Worm (Caenorhabditis elegans) whole organism, young adult: ENCODE data around the gene C16A3.6.

Experiments
- B0035.1 ChIP-seq: sonication (generic microtip); optimal IDR thresholded peaks from 2 replicates; lab custom pipeline; 2016; ENCODE audit warnings: missing genetic modification characterization, mild to moderate bottlenecking, missing compliant biosample characterization, missing genotype, missing genetic modification reagents
- B0336.3 ChIP-seq: fragments of 200-800 bp; sonication (Bioruptor generic); IDR thresholded peaks from 2 replicates; pipeline ENCODE4 v1.3.6; 2022; ENCODE audit warnings: missing genetic modification characterization, missing compliant biosample characterization
- C17E4.6 ChIP-seq: fragments of 200-800 bp; sonication (Bioruptor generic); IDR thresholded peaks from 2 replicates; pipeline ENCODE4 v1.3.6; 2022; ENCODE audit warnings: missing genetic modification reagents, missing genetic modification characterization, missing compliant biosample characterization
- F39B2.1 ChIP-seq: fragments of 200-800 bp; sonication (Bioruptor generic); IDR thresholded peaks from 2 replicates; pipeline ENCODE4 v1.3.6; 2022; ENCODE audit warnings: missing genetic modification reagents, missing genetic modification characterization, missing compliant biosample characterization
- F49E8.2 ChIP-seq: sonication (generic microtip); optimal IDR thresholded peaks from 3 replicates; lab custom pipeline; 2017; ENCODE audit warnings: missing genetic modification characterization, mild to moderate bottlenecking, missing compliant biosample characterization, antibody characterized with exemption, moderate library complexity; ENCODE audit not compliant: insufficient read depth
- F52B5.7 ChIP-seq: sonication (generic microtip); optimal IDR thresholded peaks from 2 replicates; lab custom pipeline; 2016; ENCODE audit warnings: mild to moderate bottlenecking, missing genetic modification characterization, missing compliant biosample characterization
- F57A8.1 ChIP-seq: fragments of 200-800 bp; sonication (Bioruptor generic); optimal IDR thresholded peaks from 2 replicates; lab custom pipeline; 2018; ENCODE audit warnings: mild to moderate bottlenecking, missing genetic modification characterization, moderate library complexity, missing compliant biosample characterization
- K12H6.12 ChIP-seq: fragments of 200-800 bp; sonication (Bioruptor generic); optimal IDR thresholded peaks from 2 replicates; lab custom pipeline; 2018; ENCODE audit warnings: mild to moderate bottlenecking, missing genetic modification characterization, missing compliant biosample characterization
- T07F8.4 ChIP-seq: sonication (generic microtip); optimal IDR thresholded peaks from 2 replicates; lab custom pipeline; 2016; ENCODE audit warnings: mild to moderate bottlenecking, missing genetic modification characterization, moderate library complexity, missing compliant biosample characterization
- Y53F4B.3 ChIP-seq: fragments of 200-800 bp; sonication (Bioruptor generic); IDR thresholded peaks from 2 replicates; pipeline ENCODE4 v1.3.6; 2022; ENCODE audit warnings: missing genetic modification reagents, missing genetic modification characterization, missing compliant biosample characterization
- ZK185.1 ChIP-seq: sonication (generic microtip); optimal IDR thresholded peaks from 2 replicates; lab custom pipeline; 2016; ENCODE audit warnings: mild to moderate bottlenecking, missing genetic modification characterization, missing compliant biosample characterization; ENCODE audit not compliant: poor library complexity, severe bottlenecking
- aptf-2 ChIP-seq: fragments of 200-800 bp; sonication (Bioruptor generic); conservative IDR thresholded peaks from 2 replicates; pipeline ENCODE4 v1.3.6; 2022; ENCODE audit warnings: missing genetic modification reagents, missing genetic modification characterization, missing compliant biosample characterization
- atf-7 ChIP-seq: sonication (generic microtip); optimal IDR thresholded peaks from 2 replicates; lab custom pipeline; 2017; ENCODE audit warnings: mild to moderate bottlenecking, missing genetic modification characterization, missing compliant biosample characterization
- athp-1 ChIP-seq: sonication (generic microtip); optimal IDR thresholded peaks from 2 replicates; lab custom pipeline; 2017; ENCODE audit warnings: mild to moderate bottlenecking, missing genetic modification characterization, missing compliant biosample characterization
- attf-5 ChIP-seq: fragments of 200-800 bp; sonication (Bioruptor generic); optimal IDR thresholded peaks from 2 replicates; lab custom pipeline; 2018; ENCODE audit warnings: mild to moderate bottlenecking, missing genetic modification characterization, missing compliant biosample characterization
- cebp-2 ChIP-seq: fragments of 200-800 bp; sonication (Bioruptor generic); IDR thresholded peaks from 2 replicates; pipeline ENCODE4 v1.3.6; 2022; ENCODE audit warnings: missing genetic modification characterization, missing compliant biosample characterization
- ceh-27 ChIP-seq: fragments of 200-800 bp; sonication (Bioruptor generic); optimal IDR thresholded peaks from 2 replicates; lab custom pipeline; 2018; ENCODE audit warnings: mild to moderate bottlenecking, missing genetic modification characterization, moderate library complexity, missing compliant biosample characterization
- ceh-40 ChIP-seq: fragments of 200-800 bp; sonication (Bioruptor generic); IDR thresholded peaks from 2 replicates; pipeline ENCODE4 v1.3.6; 2022; ENCODE audit warnings: missing genetic modification characterization, missing compliant biosample characterization
- ceh-58 ChIP-seq: fragments of 200-800 bp; sonication (Bioruptor generic); IDR thresholded peaks from 2 replicates; pipeline ENCODE4 v1.3.6; 2022; ENCODE audit warnings: missing genetic modification characterization, missing compliant biosample characterization
- ceh-79 ChIP-seq: sonication (generic microtip); optimal IDR thresholded peaks from 2 replicates; lab custom pipeline; 2017; ENCODE audit warnings: mild to moderate bottlenecking, missing genetic modification characterization, missing compliant biosample characterization
- ceh-91 ChIP-seq: fragments of 200-800 bp; sonication (Bioruptor generic); IDR thresholded peaks from 2 replicates; pipeline ENCODE4 v1.3.6; 2022; ENCODE audit warnings: missing genetic modification reagents, missing genetic modification characterization, missing compliant biosample characterization
- die-1 ChIP-seq: sonication (generic microtip); optimal IDR thresholded peaks from 2 replicates; lab custom pipeline; 2016; ENCODE audit warnings: missing genotype, mild to moderate bottlenecking, missing genetic modification characterization, missing compliant biosample characterization
- efl-1 ChIP-seq: fragments of 150-350 bp; optimal IDR thresholded peaks from 2 replicates; lab custom pipeline; 2014; ENCODE audit warnings: missing biosample characterization, missing genetic modification reagents, missing genetic modification characterization
- egrh-3 ChIP-seq: fragments of 200-800 bp; sonication (Bioruptor generic); IDR thresholded peaks from 2 replicates; pipeline ENCODE4 v1.3.6; 2022; ENCODE audit warnings: missing genetic modification reagents, missing genetic modification characterization, missing compliant biosample characterization
- fkh-3 ChIP-seq: sonication (generic microtip); optimal IDR thresholded peaks from 2 replicates; lab custom pipeline; 2016; ENCODE audit warnings: mild to moderate bottlenecking, missing genetic modification characterization, missing compliant biosample characterization
- gei-17 ChIP-seq: fragments of 200-800 bp; sonication (Bioruptor generic); optimal IDR thresholded peaks from 2 replicates; lab custom pipeline; 2018; ENCODE audit warnings: mild to moderate bottlenecking, missing genetic modification characterization, missing compliant biosample characterization
- him-1 ChIP-seq: sonication (generic microtip); optimal IDR thresholded peaks from 2 replicates; lab custom pipeline; 2016; ENCODE audit warnings: missing genotype, missing genetic modification reagents, missing genetic modification characterization, missing compliant biosample characterization
- hlh-12 ChIP-seq: sonication (generic microtip); optimal IDR thresholded peaks from 2 replicates; lab custom pipeline; 2016; ENCODE audit warnings: missing genetic modification characterization, missing compliant biosample characterization
- hsf-1 ChIP-seq: fragments of 200-800 bp; sonication (Bioruptor generic); IDR thresholded peaks from 2 replicates; pipeline ENCODE4 v1.3.6; 2022; ENCODE audit warnings: missing genetic modification reagents, missing genetic modification characterization, missing compliant biosample characterization
- let-607 ChIP-seq, 2 experiments: fragments of 200-800 bp in 1 of 2; sonication (Bioruptor generic) in 1 of 2; sonication (generic microtip) in 1 of 2; optimal IDR thresholded peaks; 2 replicates each; lab custom pipeline; 2016 to 2018; ENCODE audit warnings: mild to moderate bottlenecking in 2 of 2, missing compliant biosample characterization in 2 of 2, missing genetic modification characterization in 2 of 2, moderate library complexity in 2 of 2, missing genotype in 1 of 2
- lin-40 ChIP-seq: sonication (generic microtip); optimal IDR thresholded peaks from 2 replicates; lab custom pipeline; 2016; ENCODE audit warnings: missing genetic modification characterization, mild to moderate bottlenecking, missing compliant biosample characterization, missing genotype, missing genetic modification reagents
- madf-10 ChIP-seq: sonication (generic microtip); optimal IDR thresholded peaks from 2 replicates; lab custom pipeline; 2016; ENCODE audit warnings: mild to moderate bottlenecking, missing genetic modification characterization, missing compliant biosample characterization
- madf-3 ChIP-seq: fragments of 200-800 bp; sonication (Bioruptor generic); IDR thresholded peaks from 2 replicates; pipeline ENCODE4 v1.3.6; 2022; ENCODE audit warnings: missing genetic modification reagents, missing genetic modification characterization, missing compliant biosample characterization
- mel-28 ChIP-seq: sonication (generic microtip); optimal IDR thresholded peaks from 2 replicates; lab custom pipeline; 2016; ENCODE audit warnings: borderline replicate concordance, mild to moderate bottlenecking, missing genetic modification characterization, missing compliant biosample characterization
- nfyb-1 ChIP-seq: fragments of 200-800 bp; sonication (Bioruptor generic); IDR thresholded peaks from 2 replicates; pipeline ENCODE4 v1.3.6; 2022; ENCODE audit warnings: missing genetic modification reagents, missing genetic modification characterization, missing compliant biosample characterization
- nhr-179 ChIP-seq: sonication (generic microtip); optimal IDR thresholded peaks from 2 replicates; lab custom pipeline; 2016; ENCODE audit warnings: mild to moderate bottlenecking, missing genetic modification characterization, missing compliant biosample characterization
- nhr-27 ChIP-seq: fragments of 200-800 bp; sonication (Bioruptor generic); optimal IDR thresholded peaks from 2 replicates; lab custom pipeline; 2018; ENCODE audit warnings: mild to moderate bottlenecking, missing genetic modification characterization, moderate library complexity, missing compliant biosample characterization
- nhr-80 ChIP-seq: sonication (generic microtip); optimal IDR thresholded peaks from 2 replicates; lab custom pipeline; 2016; ENCODE audit warnings: missing genetic modification characterization, missing compliant biosample characterization
- nhr-90 ChIP-seq: sonication (generic microtip); optimal IDR thresholded peaks from 2 replicates; lab custom pipeline; 2016; ENCODE audit warnings: missing genotype, mild to moderate bottlenecking, missing genetic modification characterization, missing compliant biosample characterization
- pbrm-1 ChIP-seq: fragments of 200-800 bp; sonication (Bioruptor generic); IDR thresholded peaks from 2 replicates; pipeline ENCODE4 v1.3.6; 2022; ENCODE audit warnings: missing genetic modification reagents, missing genetic modification characterization, missing compliant biosample characterization
- sdz-38 ChIP-seq: sonication (generic microtip); optimal IDR thresholded peaks from 2 replicates; lab custom pipeline; 2016; ENCODE audit warnings: missing genotype, missing genetic modification characterization, missing compliant biosample characterization
- ztf-6 ChIP-seq: fragments of 200-800 bp; sonication (Bioruptor generic); IDR thresholded peaks from 2 replicates; pipeline ENCODE4 v1.3.6; 2022; ENCODE audit warnings: missing genetic modification reagents, missing genetic modification characterization, missing compliant biosample characterization

The C16A3.6 gene

ce11 chrIII:6406829-6407228 is 27.8 kb downstream of the C16A3.6 start, which contains the start of gene let-756:
Gene let-756 (plus strand): TSS chrIII:6407129.
- TF ChIP-seq hsf-1 (GFP tag; lab: Robert Waterston, UW) (no peak), T07F8.4 (tag; lab: Kevin White, UChicago) (no peak), nhr-27 (no peak), atf-7 (tag; lab: Kevin White, UChicago) (no peak), sdz-38 (tag; lab: Kevin White, UChicago) (no peak), ZK185.1 (tag; lab: Kevin White, UChicago) (no peak), madf-10 (tag; lab: Kevin White, UChicago) (no peak), ztf-6 (GFP tag; lab: Robert Waterston, UW) (no peak), aptf-2 (no peak), F57A8.1 (GFP tag; lab: Kevin White, UChicago) (no peak), ceh-58 (GFP tag; lab: Robert Waterston, UW) (no peak), die-1 (tag; lab: Kevin White, UChicago) (no peak), F49E8.2 (tag; lab: Kevin White, UChicago) (no peak), ceh-91 (GFP tag; lab: Robert Waterston, UW) (no peak)

- TF ChIP-seq K12H6.12 (tag; lab: Kevin White, UChicago) (no peak), nhr-80 (tag; lab: Kevin White, UChicago) (peak; percentile 3)
Measured at ce11 chrIII:6411430-6411829, 32.4 kb downstream of the C16A3.6 start.

- TF ChIP-seq egrh-3 (GFP tag; lab: Robert Waterston, UW) (no peak), ceh-40 (GFP tag; lab: Robert Waterston, UW) (no peak), hsf-1 (GFP tag; lab: Robert Waterston, UW) (no peak), cebp-2 (GFP tag; lab: Robert Waterston, UW) (no peak), F49E8.2 (tag; lab: Kevin White, UChicago) (no peak)
Measured at ce11 chrIII:6411914-6412313, 32.9 kb downstream of the C16A3.6 start, which contains the start of gene C05D11.5. Gene C05D11.5 (minus strand): TSS chrIII:6412014.

- TF ChIP-seq Y53F4B.3 (GFP tag; lab: Robert Waterston, UW) = no peak
- no peak for TF ChIP-seq gei-17 (GFP tag; lab: Kevin White, UChicago)
- TF ChIP-seq fkh-3 = peak; percentile 22
- TF ChIP-seq ceh-79 (tag; lab: Kevin White, UChicago) = no peak
- TF ChIP-seq B0336.3 = 0 out of 2 replicates have a peak, but pooled peaks have one; percentile 55
- peak; percentile 35 for TF ChIP-seq ceh-27
- TF ChIP-seq B0035.1 (tag; lab: Kevin White, UChicago) = peak; percentile 75
- TF ChIP-seq nfyb-1 (GFP tag; lab: Robert Waterston, UW) = peak; percentile 69
- no peak for TF ChIP-seq efl-1 (GFP tag; lab: Kevin White, UChicago)
- peak; percentile 64 for TF ChIP-seq athp-1 (tag; lab: Kevin White, UChicago)
- 0 out of 2 replicates have a peak, but pooled peaks have one; percentile 25 for TF ChIP-seq pbrm-1 (GFP tag; lab: Robert Waterston, UW)
- no peak for TF ChIP-seq C17E4.6 (GFP tag; lab: Robert Waterston, UW)
- no peak for TF ChIP-seq hlh-12 (tag; lab: Kevin White, UChicago)
- TF ChIP-seq madf-3 (GFP tag; lab: Robert Waterston, UW) = 0 out of 2 replicates have a peak, but pooled peaks have one; percentile 70
- TF ChIP-seq F52B5.7 (tag; lab: Kevin White, UChicago) = no peak
- no peak for TF ChIP-seq aptf-2
- TF ChIP-seq mel-28 = peak; percentile 29
- peak; percentile 5; the same call in 1 of the 2 replicates for TF ChIP-seq cebp-2 (GFP tag; lab: Robert Waterston, UW)
- no peak for TF ChIP-seq F39B2.1 (GFP tag; lab: Robert Waterston, UW)
- TF ChIP-seq him-1 (tag; lab: Kevin White, UChicago) = peak; percentile 55
- TF ChIP-seq nhr-179 = peak; percentile 14
- no peak for TF ChIP-seq attf-5 (GFP tag; lab: Kevin White, UChicago)
- TF ChIP-seq madf-10 (tag; lab: Kevin White, UChicago) = no peak
- TF ChIP-seq lin-40 (tag; lab: Kevin White, UChicago) = peak; percentile 29
- no peak for TF ChIP-seq nhr-27
- peak in 1 of 2 experiments; percentile 13 for TF ChIP-seq let-607 (tag; optimal IDR thresholded peaks at IDR 0.05; lab: Kevin White, UChicago)
- peak; percentile 35 for TF ChIP-seq nhr-90 (tag; lab: Kevin White, UChicago)
Measured at ce11 chrIII:6415306-6415973, 36.4 kb downstream of the C16A3.6 start, which contains the start of gene nas-4. Gene nas-4 (minus strand): TSS chrIII:6415656.
